Fruit fly (Drosophila melanogaster) ovary, adult (tissue): Measurements from ENCODE around the gene CG43732.

Source experiments
- CG17801 ChIP-seq: fragments of 200-800 bp; optimal IDR thresholded peaks from 2 replicates; lab custom pipeline; 2019; ENCODE audit warnings: missing biosample characterization, mild to moderate bottlenecking, missing genetic modification characterization, moderate library complexity; ENCODE audit not compliant: partially characterized antibody

CG43732 gene

dm6 chr3R:18986089-18986887 lies 36.3 kb downstream of the CG43732 start:
- TF ChIP-seq CG17801 (GFP tag; lab: Kevin White, UChicago) = no peak

- TF ChIP-seq CG17801 (GFP tag; lab: Kevin White, UChicago) = no peak
Measured at dm6 chr3R:18987428-18988416, 37.7 kb downstream of the CG43732 start.

- no peak for TF ChIP-seq CG17801 (GFP tag; lab: Kevin White, UChicago)
Measured at dm6 chr3R:18988957-18989818, 39.2 kb downstream of the CG43732 start.

dm6 chr3R:18989819-18990137 lies 39.8 kb downstream of the CG43732 start:
- TF ChIP-seq CG17801 (GFP tag; lab: Kevin White, UChicago) = no peak

dm6 chr3R:18990514-18990913 lies 40.5 kb downstream of the CG43732 start:
- no peak for TF ChIP-seq CG17801 (GFP tag; lab: Kevin White, UChicago)

dm6 chr3R:18991721-18992120 lies 41.7 kb downstream of the CG43732 start:
- TF ChIP-seq CG17801 (GFP tag; lab: Kevin White, UChicago) = no peak

dm6 chr3R:18993159-18993558 lies 43.2 kb downstream of the CG43732 start:
- TF ChIP-seq CG17801 (GFP tag; lab: Kevin White, UChicago) = no peak

dm6 chr3R:18995556-18996272 lies 45.7 kb downstream of the CG43732 start:
- TF ChIP-seq CG17801 (GFP tag; lab: Kevin White, UChicago) = no peak

dm6 chr3R:18997388-18998287 lies 47.6 kb downstream of the CG43732 start:
- TF ChIP-seq CG17801 (GFP tag; lab: Kevin White, UChicago) = no peak

dm6 chr3R:18998370-18998769 lies 48.4 kb downstream of the CG43732 start:
- TF ChIP-seq CG17801 (GFP tag; lab: Kevin White, UChicago) = no peak

dm6 chr3R:18999906-19000451 lies 50.0 kb downstream of the CG43732 start:
- TF ChIP-seq CG17801 (GFP tag; lab: Kevin White, UChicago) = no peak

- TF ChIP-seq CG17801 (GFP tag; lab: Kevin White, UChicago) = no peak
Measured at dm6 chr3R:19001701-19002100, 51.7 kb downstream of the CG43732 start.

- no peak for TF ChIP-seq CG17801 (GFP tag; lab: Kevin White, UChicago)
Measured at dm6 chr3R:19010923-19011322, 60.9 kb downstream of the CG43732 start.
